Worm (Caenorhabditis elegans) whole organism, midembryonic: ENCODE results near the gene daf-2.

Experiments
- T22C8.4 ChIP-seq: fragments of 200-800 bp; sonication (Bioruptor generic); IDR thresholded peaks from 2 replicates; pipeline ENCODE4 v1.3.6; 2022; ENCODE audit warnings: missing genetic modification characterization, missing compliant biosample characterization
- cog-1 ChIP-seq: sonication (generic microtip); optimal IDR thresholded peaks from 2 replicates; lab custom pipeline; 2016; ENCODE audit warnings: missing genetic modification characterization, missing compliant biosample characterization
- flt-1 ChIP-seq: fragments of 200-800 bp; sonication (Bioruptor generic); IDR thresholded peaks from 2 replicates; pipeline ENCODE4 v1.3.6; 2022; ENCODE audit warnings: missing genetic modification characterization, missing compliant biosample characterization
- klf-2 ChIP-seq: fragments of 200-800 bp; sonication (Bioruptor generic); conservative IDR thresholded peaks from 2 replicates; pipeline ENCODE4 v1.3.6; 2022; ENCODE audit warnings: missing genetic modification reagents, missing genetic modification characterization, missing compliant biosample characterization
- med-1 ChIP-seq: sonication (generic microtip); optimal IDR thresholded peaks from 2 replicates; lab custom pipeline; 2017; ENCODE audit warnings: missing genetic modification characterization, mild to moderate bottlenecking, missing compliant biosample characterization, antibody characterized with exemption, missing genetic modification reagents; ENCODE audit not compliant: insufficient read depth
- ref-1 ChIP-seq: fragments of 200-800 bp; sonication (Bioruptor generic); conservative IDR thresholded peaks from 2 replicates; pipeline ENCODE4 v1.3.6; 2022; ENCODE audit warnings: missing genetic modification reagents, missing genetic modification characterization, missing compliant biosample characterization
- tab-1 ChIP-seq: fragments of 200-800 bp; sonication (Bioruptor generic); IDR thresholded peaks from 2 replicates; pipeline ENCODE4 v1.3.6; 2022; ENCODE audit warnings: missing genetic modification characterization, missing compliant biosample characterization
- ztf-23 ChIP-seq: fragments of 200-800 bp; sonication (Bioruptor generic); IDR thresholded peaks from 2 replicates; pipeline ENCODE4 v1.3.6; 2022; ENCODE audit warnings: missing genetic modification reagents, missing genetic modification characterization, missing compliant biosample characterization
- ztf-29 ChIP-seq: fragments of 200-800 bp; sonication (Bioruptor generic); IDR thresholded peaks from 2 replicates; pipeline ENCODE4 v1.3.6; 2022; ENCODE audit warnings: missing genetic modification reagents, missing genetic modification characterization, missing compliant biosample characterization

DNA sequence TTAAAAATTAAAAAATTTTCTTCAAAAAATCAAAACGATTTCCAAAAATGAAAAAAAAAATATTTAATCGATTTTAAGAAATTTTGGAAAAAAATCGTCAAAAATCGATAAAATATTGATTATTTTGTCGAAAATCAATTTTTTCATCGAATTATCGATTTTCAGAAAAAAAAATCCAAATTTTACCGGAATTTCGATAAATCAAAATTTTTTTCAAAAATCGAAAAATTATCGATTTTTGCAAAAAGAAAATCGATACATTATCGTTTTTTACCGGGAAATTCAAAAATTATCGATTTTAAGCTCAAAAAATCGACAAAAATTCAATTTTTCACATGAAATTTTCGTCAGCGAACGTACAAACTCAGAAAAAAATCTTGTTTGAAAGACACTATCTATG is 45.4 kb downstream of the daf-2 start:
- TF ChIP-seq med-1 (GFP tag; lab: Kevin White, UChicago) (no peak), ref-1 (GFP tag; lab: Robert Waterston, UW) (no peak), tab-1 (no peak), T22C8.4 (GFP tag; lab: Robert Waterston, UW) (peak; percentile 72), ztf-29 (GFP tag; lab: Robert Waterston, UW) (no peak), ztf-23 (GFP tag; lab: Robert Waterston, UW) (no peak), flt-1 (no peak), cog-1 (tag; lab: Kevin White, UChicago) (no peak), klf-2 (GFP tag; lab: Robert Waterston, UW) (no peak)
